Worm (Caenorhabditis elegans) whole organism, L3 larva: ENCODE measurements around the gene F35D11.4.

Experiments
- R02D3.7 ChIP-seq: fragments of 150-350 bp; optimal IDR thresholded peaks from 2 replicates; lab custom pipeline; 2014; ENCODE audit warnings: missing biosample characterization, missing genetic modification characterization
- ceh-16 ChIP-seq: sonication (generic microtip); optimal IDR thresholded peaks from 2 replicates; lab custom pipeline; 2017; ENCODE audit warnings: missing biosample characterization, missing genetic modification characterization
- ceh-28 ChIP-seq: fragments of 150-350 bp; optimal IDR thresholded peaks from 2 replicates; lab custom pipeline; 2014; ENCODE audit warnings: missing biosample characterization, missing genetic modification reagents, missing genetic modification characterization
- ceh-82 ChIP-seq: fragments of 150-350 bp; optimal IDR thresholded peaks from 2 replicates; lab custom pipeline; 2014; ENCODE audit warnings: missing biosample characterization, missing genetic modification characterization
- egl-27 ChIP-seq: sonication (generic microtip); optimal IDR thresholded peaks from 4 replicates; lab custom pipeline; 2017; ENCODE audit warnings: missing biosample characterization, missing genetic modification reagents, missing genetic modification characterization
- nhr-11 ChIP-seq: fragments of 150-350 bp; optimal IDR thresholded peaks from 2 replicates; lab custom pipeline; 2014; ENCODE audit warnings: missing biosample characterization, missing genetic modification characterization
- nhr-76 ChIP-seq: fragments of 150-350 bp; sonication (generic microtip); optimal IDR thresholded peaks from 5 replicates; lab custom pipeline; 2014; ENCODE audit warnings: missing biosample characterization, missing genetic modification characterization
- pha-4 ChIP-seq: fragments of 150-350 bp; optimal IDR thresholded peaks from 2 replicates; lab custom pipeline; 2014; ENCODE audit warnings: missing biosample characterization, missing genetic modification reagents, missing genetic modification characterization
- pqm-1 ChIP-seq: fragments of 150-350 bp; optimal IDR thresholded peaks from 2 replicates; lab custom pipeline; 2017; ENCODE audit warnings: missing biosample characterization, missing genetic modification characterization, inconsistent platforms
- snpc-4 ChIP-seq: fragments of 150-350 bp; optimal IDR thresholded peaks from 2 replicates; lab custom pipeline; 2014; ENCODE audit warnings: missing biosample characterization, missing genetic modification characterization

ce11 chrII:4612694-4613093, 9.5 kb downstream of the F35D11.4 start, which contains the start of gene pqn-35:
- TF ChIP-seq egl-27 (tag; lab: Kevin White, UChicago) = no peak
- TF ChIP-seq nhr-76 (tag; lab: Kevin White, UChicago) = no peak
- TF ChIP-seq pqm-1 (tag; lab: Kevin White, UChicago) = no peak
- TF ChIP-seq snpc-4 (tag; lab: Kevin White, UChicago) = no peak
- no peak for TF ChIP-seq ceh-82 (tag; lab: Kevin White, UChicago)
- TF ChIP-seq ceh-28 = no peak
- no peak for TF ChIP-seq ceh-16 (tag; lab: Kevin White, UChicago)
- no peak for TF ChIP-seq nhr-11 (tag; lab: Kevin White, UChicago)
- TF ChIP-seq R02D3.7 (tag; lab: Kevin White, UChicago) = no peak
- peak; percentile 43 for TF ChIP-seq pha-4 (tag; lab: Kevin White, UChicago)
